Fruit fly (Drosophila melanogaster) whole organism, adult: ENCODE data around the gene CG14609.

ENCODE experiments used
- CG12768 ChIP-seq: fragments of 200-800 bp; sonication (Bioruptor generic); optimal IDR thresholded peaks from 2 replicates; lab custom pipeline; 2017; ENCODE audit warnings: missing biosample characterization, missing genetic modification characterization, mild to moderate bottlenecking, moderate library complexity, missing genetic modification reagents
- CG1620 ChIP-seq: fragments of 200-800 bp; sonication (Bioruptor generic); optimal IDR thresholded peaks from 2 replicates; lab custom pipeline; 2016; ENCODE audit warnings: missing biosample characterization, missing genetic modification characterization
- CG33017 ChIP-seq: fragments of 200-800 bp; sonication (Bioruptor generic); optimal IDR thresholded peaks from 2 replicates; lab custom pipeline; 2018; ENCODE audit warnings: missing biosample characterization, mild to moderate bottlenecking, missing genetic modification characterization, moderate library complexity
- CG5204 ChIP-seq: fragments of 200-800 bp; sonication (Bioruptor generic); optimal IDR thresholded peaks from 2 replicates; lab custom pipeline; 2016; ENCODE audit warnings: missing biosample characterization, missing genetic modification characterization
- CG7045 ChIP-seq: fragments of 200-800 bp; sonication (Bioruptor generic); optimal IDR thresholded peaks from 2 replicates; lab custom pipeline; 2017; ENCODE audit warnings: missing biosample characterization, mild to moderate bottlenecking, missing genetic modification characterization
- CG7101 ChIP-seq: fragments of 200-800 bp; sonication (Bioruptor generic); optimal IDR thresholded peaks from 2 replicates; lab custom pipeline; 2018; ENCODE audit warnings: missing biosample characterization, mild to moderate bottlenecking, missing genetic modification characterization, moderate library complexity
- Clk ChIP-seq: fragments of 200-800 bp; sonication (Bioruptor generic); optimal IDR thresholded peaks from 2 replicates; lab custom pipeline; 2017; ENCODE audit warnings: missing biosample characterization, missing genetic modification characterization
- cic ChIP-seq: fragments of 200-800 bp; sonication (Bioruptor generic); optimal IDR thresholded peaks from 2 replicates; lab custom pipeline; 2017; ENCODE audit warnings: missing biosample characterization, mild to moderate bottlenecking, missing genetic modification characterization, moderate library complexity
- cnc ChIP-seq, 2 experiments: fragments of >200 bp; optimal IDR thresholded peaks; 2 replicates each; lab custom pipeline; 2017
- ovo ChIP-seq: fragments of 200-800 bp; sonication (Bioruptor generic); optimal IDR thresholded peaks from 2 replicates; lab custom pipeline; 2016; ENCODE audit warnings: missing biosample characterization, missing genetic modification characterization
- pad ChIP-seq: fragments of 200-800 bp; sonication (Bioruptor generic); optimal IDR thresholded peaks from 3 replicates; lab custom pipeline; 2017; ENCODE audit warnings: missing biosample characterization, missing genetic modification characterization, mild to moderate bottlenecking, moderate library complexity, missing genetic modification reagents
- tj ChIP-seq: fragments of 200-800 bp; sonication (Bioruptor generic); optimal IDR thresholded peaks from 3 replicates; lab custom pipeline; 2017; ENCODE audit warnings: missing biosample characterization, mild to moderate bottlenecking, missing genetic modification characterization, moderate library complexity
- toe ChIP-seq: fragments of 200-800 bp; sonication (Bioruptor generic); optimal IDR thresholded peaks from 2 replicates; lab custom pipeline; 2016; ENCODE audit warnings: missing biosample characterization, missing genetic modification characterization

DNA sequence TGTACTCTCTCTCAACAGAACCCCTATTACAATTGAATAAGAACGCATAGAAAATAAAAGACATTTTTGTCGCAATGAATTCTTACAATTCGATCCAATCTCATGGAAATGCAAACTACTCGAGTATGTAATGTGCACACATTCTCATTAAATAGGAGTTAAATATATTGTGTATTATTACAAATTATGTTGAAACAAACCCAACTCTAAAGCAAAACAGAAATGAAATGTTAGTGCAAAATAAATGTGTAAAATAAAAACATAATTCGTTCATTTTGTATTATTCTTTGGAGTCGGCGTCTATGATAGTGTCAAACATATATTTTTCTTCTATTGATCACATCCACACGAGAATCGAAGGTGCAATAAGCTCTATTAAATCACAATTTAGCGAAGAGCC lies at the start of gene CG14609:
- TF ChIP-seq tj (GFP tag; lab: Kevin White, UChicago) (no peak), CG33017 (no peak), cnc (optimal IDR thresholded peaks at IDR 0.05; lab: Kevin White, UChicago) (no peak), CG7101 (tag; lab: Kevin White, UChicago) (no peak), toe (GFP tag; lab: Kevin White, UChicago) (no peak), CG7045 (GFP tag; lab: Kevin White, UChicago) (no peak), cic (no peak), CG12768 (GFP tag; lab: Kevin White, UChicago) (no peak), Clk (GFP tag; lab: Kevin White, UChicago) (no peak), ovo (GFP tag; lab: Kevin White, UChicago) (no peak), pad (GFP tag; lab: Kevin White, UChicago) (no peak), CG1620 (GFP tag; lab: Kevin White, UChicago) (no peak), CG5204 (GFP tag; lab: Kevin White, UChicago) (no peak)
